Fruit fly (Drosophila melanogaster) whole organism, embryonic: ENCODE data around the gene mbt.

Experiments
- Atf-2 ChIP-seq: fragments of 200-800 bp; sonication (Bioruptor generic); optimal IDR thresholded peaks from 2 replicates; lab custom pipeline; 2016; ENCODE audit warnings: missing biosample characterization, missing genetic modification characterization
- CG10274 ChIP-seq: fragments of 200-800 bp; sonication (Bioruptor generic); optimal IDR thresholded peaks from 3 replicates; lab custom pipeline; 2017; ENCODE audit warnings: missing biosample characterization, mild to moderate bottlenecking, missing genetic modification characterization
- CG10366 ChIP-seq: fragments of 200-800 bp; sonication (Bioruptor generic); IDR thresholded peaks from 2 replicates; pipeline ENCODE4 v1.3.6; 2022; ENCODE audit warnings: missing biosample characterization, missing genetic modification characterization
- CG12071 ChIP-seq: fragments of 200-800 bp; sonication (Bioruptor generic); optimal IDR thresholded peaks from 3 replicates; lab custom pipeline; 2018; ENCODE audit warnings: missing biosample characterization, mild to moderate bottlenecking, missing genetic modification characterization
- CG12299 ChIP-seq: fragments of 200-800 bp; sonication (Bioruptor generic); optimal IDR thresholded peaks from 2 replicates; lab custom pipeline; 2018; ENCODE audit warnings: missing biosample characterization, mild to moderate bottlenecking, missing genetic modification characterization
- CG12769 ChIP-seq: fragments of 200-800 bp; sonication (Bioruptor generic); optimal IDR thresholded peaks from 2 replicates; lab custom pipeline; 2019; ENCODE audit warnings: missing biosample characterization, mild to moderate bottlenecking, missing genetic modification characterization, moderate library complexity
- CG13624 ChIP-seq: fragments of 200-800 bp; sonication (Bioruptor generic); optimal IDR thresholded peaks from 2 replicates; lab custom pipeline; 2016; ENCODE audit warnings: missing biosample characterization, missing genetic modification characterization
- CG13775 ChIP-seq: fragments of 200-800 bp; sonication (Bioruptor generic); optimal IDR thresholded peaks from 3 replicates; lab custom pipeline; 2017; ENCODE audit warnings: missing biosample characterization, mild to moderate bottlenecking, missing genetic modification characterization
- CG15696 ChIP-seq: fragments of 200-800 bp; sonication (Bioruptor generic); optimal IDR thresholded peaks from 2 replicates; lab custom pipeline; 2019; ENCODE audit warnings: missing biosample characterization, mild to moderate bottlenecking, missing genetic modification characterization, moderate library complexity
- CG1603 ChIP-seq: fragments of 200-800 bp; sonication (Bioruptor generic); optimal IDR thresholded peaks from 2 replicates; lab custom pipeline; 2019; ENCODE audit warnings: missing biosample characterization, mild to moderate bottlenecking, missing genetic modification characterization, moderate library complexity
- CG17912 ChIP-seq: fragments of 200-800 bp; sonication (Bioruptor generic); optimal IDR thresholded peaks from 2 replicates; lab custom pipeline; 2018; ENCODE audit warnings: missing biosample characterization, mild to moderate bottlenecking, missing genetic modification characterization
- CG3065 ChIP-seq: fragments of 200-800 bp; sonication (Bioruptor generic); optimal IDR thresholded peaks from 2 replicates; lab custom pipeline; 2016; ENCODE audit warnings: missing biosample characterization, missing genetic modification characterization
- CG31224 ChIP-seq: fragments of 200-800 bp; sonication (Bioruptor generic); IDR thresholded peaks from 2 replicates; pipeline ENCODE4 v1.3.6; 2022; ENCODE audit warnings: missing biosample characterization, missing genetic modification characterization
- CG3407 ChIP-seq: fragments of 200-800 bp; sonication (Bioruptor generic); optimal IDR thresholded peaks from 2 replicates; lab custom pipeline; 2018; ENCODE audit warnings: missing biosample characterization, mild to moderate bottlenecking, missing genetic modification characterization
- CG34224 ChIP-seq: fragments of 200-800 bp; sonication (Bioruptor generic); IDR thresholded peaks from 3 replicates; pipeline ENCODE4 v1.3.6; 2022; ENCODE audit warnings: missing biosample characterization, missing genetic modification characterization; ENCODE audit not compliant: partially characterized antibody
- CG42726 ChIP-seq: fragments of 200-800 bp; sonication (Bioruptor generic); IDR thresholded peaks from 2 replicates; pipeline ENCODE4 v1.3.6; 2022; ENCODE audit warnings: missing biosample characterization, missing genetic modification characterization; ENCODE audit not compliant: partially characterized antibody
- CG4360 ChIP-seq: fragments of 200-800 bp; sonication (Bioruptor generic); IDR thresholded peaks from 2 replicates; pipeline ENCODE4 v1.3.6; 2022; ENCODE audit warnings: missing biosample characterization, missing genetic modification characterization
- CG43689 ChIP-seq: fragments of 200-800 bp; sonication (Bioruptor generic); IDR thresholded peaks from 2 replicates; pipeline ENCODE4 v1.3.6; 2022; ENCODE audit warnings: missing biosample characterization, missing genetic modification characterization
- CG6813 ChIP-seq: fragments of 200-800 bp; sonication (Bioruptor generic); optimal IDR thresholded peaks from 2 replicates; lab custom pipeline; 2017; ENCODE audit warnings: missing biosample characterization, missing genetic modification characterization, mild to moderate bottlenecking, moderate library complexity, missing genetic modification reagents
- CG6854 ChIP-seq: fragments of 200-800 bp; sonication (Bioruptor generic); optimal IDR thresholded peaks from 3 replicates; lab custom pipeline; 2017; ENCODE audit warnings: missing biosample characterization, mild to moderate bottlenecking, missing genetic modification characterization
- CG7928 ChIP-seq: fragments of 200-800 bp; sonication (Bioruptor generic); optimal IDR thresholded peaks from 2 replicates; lab custom pipeline; 2017; ENCODE audit warnings: missing biosample characterization, mild to moderate bottlenecking, missing genetic modification characterization
- CG8359 ChIP-seq: fragments of 200-800 bp; sonication (Bioruptor generic); optimal IDR thresholded peaks from 2 replicates; lab custom pipeline; 2017; ENCODE audit warnings: missing biosample characterization, mild to moderate bottlenecking, missing genetic modification characterization, borderline replicate concordance
- CG8944 ChIP-seq: fragments of 200-800 bp; sonication (Bioruptor generic); optimal IDR thresholded peaks from 3 replicates; lab custom pipeline; 2016; ENCODE audit warnings: missing biosample characterization, missing genetic modification characterization
- CG9609 ChIP-seq: fragments of 200-800 bp; sonication (Bioruptor generic); optimal IDR thresholded peaks from 3 replicates; lab custom pipeline; 2016; ENCODE audit warnings: missing biosample characterization, missing genetic modification characterization
- Dek ChIP-seq: fragments of 200-800 bp; sonication (Bioruptor generic); optimal IDR thresholded peaks from 3 replicates; lab custom pipeline; 2019; ENCODE audit warnings: missing biosample characterization, mild to moderate bottlenecking, missing genetic modification characterization, moderate library complexity
- Fer1 ChIP-seq: fragments of 200-800 bp; sonication (Bioruptor generic); optimal IDR thresholded peaks from 2 replicates; lab custom pipeline; 2017; ENCODE audit warnings: missing biosample characterization, mild to moderate bottlenecking, missing genetic modification characterization
- Fer2 ChIP-seq: fragments of 200-800 bp; sonication (Bioruptor generic); optimal IDR thresholded peaks from 2 replicates; lab custom pipeline; 2018; ENCODE audit warnings: missing biosample characterization, mild to moderate bottlenecking, missing genetic modification characterization, moderate library complexity
- HLH3B ChIP-seq: fragments of 200-800 bp; sonication (Bioruptor generic); IDR thresholded peaks from 2 replicates; pipeline ENCODE4 v1.3.6; 2022; ENCODE audit warnings: missing biosample characterization, missing genetic modification characterization
- HLH54F ChIP-seq: fragments of 200-800 bp; sonication (Bioruptor generic); optimal IDR thresholded peaks from 3 replicates; lab custom pipeline; 2016; ENCODE audit warnings: missing biosample characterization, missing genetic modification characterization
- Hmr ChIP-seq: fragments of 200-800 bp; sonication (Bioruptor generic); optimal IDR thresholded peaks from 3 replicates; lab custom pipeline; 2017; ENCODE audit warnings: mild to moderate bottlenecking, missing biosample characterization, missing genetic modification reagents, missing genetic modification characterization
- Lpt ChIP-seq: fragments of >200 bp; optimal IDR thresholded peaks from 2 replicates; lab custom pipeline; 2018; ENCODE audit warnings: missing biosample characterization, missing genetic modification characterization
- MTF-1 ChIP-seq: fragments of 200-800 bp; sonication (Bioruptor generic); optimal IDR thresholded peaks from 2 replicates; lab custom pipeline; 2018; ENCODE audit warnings: missing biosample characterization, mild to moderate bottlenecking, missing genetic modification characterization, borderline replicate concordance
- Pdp1 ChIP-seq, 2 experiments: fragments of 200-800 bp; sonication (Bioruptor generic); optimal IDR thresholded peaks; 3 replicates each; lab custom pipeline; 2016; ENCODE audit warnings: missing biosample characterization in 2 of 2, missing genetic modification characterization in 2 of 2, mild to moderate bottlenecking in 1 of 2, moderate library complexity in 1 of 2
- Rx ChIP-seq: fragments of 200-800 bp; sonication (Bioruptor generic); IDR thresholded peaks from 2 replicates; pipeline ENCODE4 v1.3.6; 2022; ENCODE audit warnings: missing biosample characterization, missing genetic modification characterization
- Sin3A ChIP-seq: fragments of >200 bp; optimal IDR thresholded peaks from 2 replicates; lab custom pipeline; 2018
- Taf1 ChIP-seq: fragments of 200-800 bp; sonication (Bioruptor generic); IDR thresholded peaks from 2 replicates; pipeline ENCODE4 v1.3.6; 2022; ENCODE audit warnings: missing biosample characterization, missing genetic modification characterization
- crp ChIP-seq, 2 experiments: fragments of 200-800 bp; sonication (Bioruptor generic); optimal IDR thresholded peaks; 2 replicates in 1 of 2; 3 replicates in 1 of 2; lab custom pipeline; 2017; ENCODE audit warnings: missing biosample characterization in 2 of 2, missing genetic modification characterization in 2 of 2, mild to moderate bottlenecking in 1 of 2, moderate library complexity in 1 of 2
- dm ChIP-seq: fragments of 200-800 bp; sonication (Bioruptor generic); optimal IDR thresholded peaks from 3 replicates; lab custom pipeline; 2016; ENCODE audit warnings: missing biosample characterization, missing genetic modification characterization
- en ChIP-seq: fragments of 200-800 bp; sonication (Bioruptor generic); optimal IDR thresholded peaks from 2 replicates; lab custom pipeline; 2016; ENCODE audit warnings: missing biosample characterization, missing genetic modification characterization
- exex ChIP-seq: fragments of 200-800 bp; sonication (Bioruptor generic); optimal IDR thresholded peaks from 4 replicates; lab custom pipeline; 2018; ENCODE audit warnings: missing biosample characterization, mild to moderate bottlenecking, missing genetic modification characterization, moderate library complexity
- h ChIP-seq: fragments of >200 bp; optimal IDR thresholded peaks from 2 replicates; lab custom pipeline; 2017
- odd ChIP-seq: fragments of 200-800 bp; sonication (Bioruptor generic); optimal IDR thresholded peaks from 2 replicates; lab custom pipeline; 2017; ENCODE audit warnings: missing biosample characterization, mild to moderate bottlenecking, missing genetic modification characterization
- pnt ChIP-seq: fragments of 200-800 bp; sonication (Bioruptor generic); optimal IDR thresholded peaks from 3 replicates; lab custom pipeline; 2016; ENCODE audit warnings: missing biosample characterization, missing genetic modification characterization
- rib ChIP-seq: fragments of 200-800 bp; sonication (Bioruptor generic); IDR thresholded peaks from 2 replicates; pipeline ENCODE4 v1.3.6; 2022; ENCODE audit warnings: missing biosample characterization, missing genetic modification characterization
- slbo ChIP-seq: fragments of 200-800 bp; sonication (Bioruptor generic); IDR thresholded peaks from 2 replicates; pipeline ENCODE4 v1.3.6; 2022; ENCODE audit warnings: missing biosample characterization, missing genetic modification characterization
- so ChIP-seq: fragments of 200-800 bp; sonication (Bioruptor generic); IDR thresholded peaks from 3 replicates; pipeline ENCODE4 v1.3.6; 2022; ENCODE audit warnings: missing biosample characterization, missing genetic modification characterization
- sqz ChIP-seq: fragments of 200-800 bp; sonication (Bioruptor generic); optimal IDR thresholded peaks from 3 replicates; lab custom pipeline; 2018; ENCODE audit warnings: missing biosample characterization, mild to moderate bottlenecking, missing genetic modification characterization
- trem ChIP-seq: fragments of 200-800 bp; optimal IDR thresholded peaks from 3 replicates; lab custom pipeline; 2019; ENCODE audit warnings: missing biosample characterization, mild to moderate bottlenecking, missing genetic modification characterization, moderate library complexity
- ttk ChIP-seq: fragments of 200-800 bp; sonication (Bioruptor generic); IDR thresholded peaks from 2 replicates; pipeline ENCODE4 v2.1.2; 2022; ENCODE audit warnings: missing biosample characterization, missing genetic modification characterization
- vnd ChIP-seq: fragments of 200-800 bp; sonication (Bioruptor generic); IDR thresholded peaks from 3 replicates; pipeline ENCODE4 v1.3.6; 2022; ENCODE audit warnings: missing biosample characterization, missing genetic modification characterization; ENCODE audit not compliant: partially characterized antibody
- z ChIP-seq: fragments of 200-800 bp; sonication (Bioruptor generic); IDR thresholded peaks from 3 replicates; pipeline ENCODE4 v1.3.6; 2022; ENCODE audit warnings: missing biosample characterization, missing genetic modification characterization
- zen2 ChIP-seq: fragments of 200-800 bp; sonication (Bioruptor generic); IDR thresholded peaks from 3 replicates; pipeline ENCODE4 v1.3.6; 2022; ENCODE audit warnings: missing biosample characterization, missing genetic modification characterization; ENCODE audit not compliant: partially characterized antibody

mbt gene

DNA sequence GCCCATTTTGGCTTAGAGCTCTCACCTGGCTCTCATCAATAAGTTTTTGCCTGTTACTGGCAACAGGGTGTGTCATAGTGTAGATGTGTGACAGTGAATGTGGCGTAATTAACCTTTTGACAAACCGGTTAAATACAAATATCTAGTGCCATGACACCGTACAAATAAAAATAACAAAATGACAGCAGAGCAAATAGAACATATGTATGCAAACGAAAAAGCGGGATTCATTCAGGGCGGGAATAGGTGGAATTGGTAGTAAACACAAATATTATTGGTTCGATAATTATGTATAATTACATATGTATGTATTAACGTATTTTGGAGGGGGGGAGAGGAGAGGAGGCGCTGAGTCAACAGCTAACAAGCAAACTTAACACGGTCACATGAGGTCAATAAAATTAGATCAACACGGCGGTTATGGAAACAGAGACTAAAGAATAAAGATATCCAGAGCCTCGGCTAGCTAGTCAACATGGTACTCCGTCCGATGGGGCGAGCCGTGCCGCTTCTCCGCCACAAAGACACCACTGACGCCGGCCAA is 14.2 kb upstream of the mbt start (continued):
- TF ChIP-seq sqz (GFP tag; lab: Kevin White, UChicago) = no peak
- no peak for TF ChIP-seq CG8944
- TF ChIP-seq MTF-1 = no peak
- TF ChIP-seq z (GFP tag; lab: Robert Waterston, UW) = no peak
- TF ChIP-seq Atf-2 (GFP tag; lab: Kevin White, UChicago) = no peak
- no peak for TF ChIP-seq vnd
- TF ChIP-seq crp (GFP tag; optimal IDR thresholded peaks at IDR 0.05; lab: Kevin White, UChicago) = no peak
- no peak for TF ChIP-seq HLH3B (GFP tag; lab: Robert Waterston, UW)
- TF ChIP-seq Lpt (GFP tag; lab: Kevin White, UChicago) = no peak
- no peak for TF ChIP-seq odd (GFP tag; lab: Kevin White, UChicago)
- no peak for TF ChIP-seq Taf1 (GFP tag; lab: Robert Waterston, UW)
- no peak for TF ChIP-seq CG6813 (GFP tag; lab: Kevin White, UChicago)
- TF ChIP-seq Dek (tag; lab: Kevin White, UChicago) = no peak
- TF ChIP-seq Pdp1 (GFP tag; optimal IDR thresholded peaks at IDR 0.05; lab: Kevin White, UChicago) = peak in 1 of 2 experiments; percentile 10
- TF ChIP-seq CG4360 (GFP tag; lab: Robert Waterston, UW) = no peak
- no peak for TF ChIP-seq HLH54F (GFP tag; lab: Kevin White, UChicago)
- TF ChIP-seq h (lab: Kevin White, UChicago) = no peak
- TF ChIP-seq CG12071 (GFP tag; lab: Kevin White, UChicago) = no peak
- TF ChIP-seq CG17912 (GFP tag; lab: Kevin White, UChicago) = no peak
- TF ChIP-seq trem (tag; lab: Kevin White, UChicago) = no peak
- TF ChIP-seq CG42726 (GFP tag; lab: Robert Waterston, UW) = no peak
- no peak for TF ChIP-seq rib (GFP tag; lab: Robert Waterston, UW)
- no peak for TF ChIP-seq CG3407 (GFP tag; lab: Kevin White, UChicago)
- TF ChIP-seq zen2 (GFP tag; lab: Robert Waterston, UW) = no peak
- TF ChIP-seq Sin3A (lab: Kevin White, UChicago) = no peak
- no peak for TF ChIP-seq CG6854 (GFP tag; lab: Kevin White, UChicago)
- TF ChIP-seq CG10274 (GFP tag; lab: Kevin White, UChicago) = no peak
- TF ChIP-seq CG15696 = peak; percentile 6
- no peak for TF ChIP-seq CG12299 (tag; lab: Kevin White, UChicago)
- TF ChIP-seq Fer2 (tag; lab: Kevin White, UChicago) = no peak
- no peak for TF ChIP-seq CG12769
- TF ChIP-seq CG10366 (GFP tag; lab: Robert Waterston, UW) = no peak
- TF ChIP-seq en = no peak
- TF ChIP-seq CG43689 = no peak
- no peak for TF ChIP-seq ttk
- TF ChIP-seq CG13624 (GFP tag; lab: Kevin White, UChicago) = no peak
- no peak for TF ChIP-seq Rx
- no peak for TF ChIP-seq CG7928
- no peak for TF ChIP-seq CG8359 (GFP tag; lab: Kevin White, UChicago)
- TF ChIP-seq dm (GFP tag; lab: Kevin White, UChicago) = no peak
- no peak for TF ChIP-seq slbo
- TF ChIP-seq CG34224 (GFP tag; lab: Robert Waterston, UW) = no peak
- peak; percentile 9 for TF ChIP-seq exex
- TF ChIP-seq so (GFP tag; lab: Robert Waterston, UW) = no peak
- TF ChIP-seq Hmr (GFP tag; lab: Kevin White, UChicago) = no peak
- TF ChIP-seq CG3065 = no peak
- no peak for TF ChIP-seq CG1603 (tag; lab: Kevin White, UChicago)
- TF ChIP-seq CG9609 (GFP tag; lab: Kevin White, UChicago) = no peak
- no peak for TF ChIP-seq CG13775 (GFP tag; lab: Kevin White, UChicago)
- TF ChIP-seq Fer1 (GFP tag; lab: Kevin White, UChicago) = no peak
- TF ChIP-seq CG31224 = no peak
- TF ChIP-seq pnt (GFP tag; lab: Kevin White, UChicago) = no peak
